Fruit fly (Drosophila melanogaster) whole organism, embryonic: ENCODE measurements around the gene Nxf3.

ENCODE experiments used
- Ada2b ChIP-seq: fragments of 200-800 bp; sonication (Bioruptor generic); IDR thresholded peaks from 2 replicates; pipeline ENCODE4 v1.3.6; 2022; ENCODE audit warnings: missing biosample characterization, missing genetic modification characterization
- Atf-2 ChIP-seq: fragments of 200-800 bp; sonication (Bioruptor generic); optimal IDR thresholded peaks from 2 replicates; lab custom pipeline; 2016; ENCODE audit warnings: missing biosample characterization, missing genetic modification characterization
- Blimp-1 ChIP-seq: fragments of 200-800 bp; sonication (Bioruptor generic); optimal IDR thresholded peaks from 3 replicates; lab custom pipeline; 2018; ENCODE audit warnings: missing biosample characterization, missing genetic modification characterization, mild to moderate bottlenecking, moderate library complexity, missing genetic modification reagents
- C15 ChIP-seq: fragments of 200-800 bp; sonication (Bioruptor generic); IDR thresholded peaks from 3 replicates; pipeline ENCODE4 v1.3.6; 2022; ENCODE audit warnings: missing biosample characterization, missing genetic modification characterization
- CG13894 ChIP-seq: fragments of 200-800 bp; sonication (Bioruptor generic); optimal IDR thresholded peaks from 3 replicates; lab custom pipeline; 2018; ENCODE audit warnings: missing biosample characterization, mild to moderate bottlenecking, missing genetic modification characterization, moderate library complexity
- CG14710 ChIP-seq: fragments of 200-800 bp; sonication (Bioruptor generic); optimal IDR thresholded peaks from 3 replicates; lab custom pipeline; 2019; ENCODE audit warnings: missing biosample characterization, mild to moderate bottlenecking, missing genetic modification characterization, moderate library complexity
- CG16813 ChIP-seq: fragments of 200-800 bp; sonication (Bioruptor generic); IDR thresholded peaks from 3 replicates; pipeline ENCODE4 v1.3.6; 2022; ENCODE audit warnings: missing biosample characterization, missing genetic modification characterization; ENCODE audit not compliant: partially characterized antibody
- CG17361 ChIP-seq: fragments of 200-800 bp; sonication (Bioruptor generic); IDR thresholded peaks from 3 replicates; pipeline ENCODE4 v1.3.6; 2022; ENCODE audit warnings: missing biosample characterization, missing genetic modification characterization
- CG18619 ChIP-seq: fragments of 200-800 bp; sonication (Bioruptor generic); optimal IDR thresholded peaks from 3 replicates; lab custom pipeline; 2017; ENCODE audit warnings: missing biosample characterization, mild to moderate bottlenecking, missing genetic modification characterization
- CG33557 ChIP-seq: fragments of 200-800 bp; sonication (Bioruptor generic); optimal IDR thresholded peaks from 2 replicates; lab custom pipeline; 2019; ENCODE audit warnings: missing biosample characterization, mild to moderate bottlenecking, missing genetic modification characterization, moderate library complexity
- CG34224 ChIP-seq: fragments of 200-800 bp; sonication (Bioruptor generic); IDR thresholded peaks from 3 replicates; pipeline ENCODE4 v1.3.6; 2022; ENCODE audit warnings: missing biosample characterization, missing genetic modification characterization; ENCODE audit not compliant: partially characterized antibody
- CG34422 ChIP-seq: fragments of 200-800 bp; sonication (Bioruptor generic); IDR thresholded peaks from 3 replicates; pipeline ENCODE4 v1.3.6; 2022; ENCODE audit warnings: missing biosample characterization, missing genetic modification characterization
- CG4360 ChIP-seq: fragments of 200-800 bp; sonication (Bioruptor generic); IDR thresholded peaks from 2 replicates; pipeline ENCODE4 v1.3.6; 2022; ENCODE audit warnings: missing biosample characterization, missing genetic modification characterization
- CG4730 ChIP-seq: fragments of 200-800 bp; sonication (Bioruptor generic); IDR thresholded peaks from 2 replicates; pipeline ENCODE4 v1.3.6; 2022; ENCODE audit warnings: missing biosample characterization, missing genetic modification characterization
- CG4820 ChIP-seq: fragments of 200-800 bp; sonication (Bioruptor generic); optimal IDR thresholded peaks from 3 replicates; lab custom pipeline; 2016; ENCODE audit warnings: missing biosample characterization, missing genetic modification characterization
- CG7928 ChIP-seq: fragments of 200-800 bp; sonication (Bioruptor generic); optimal IDR thresholded peaks from 2 replicates; lab custom pipeline; 2017; ENCODE audit warnings: missing biosample characterization, mild to moderate bottlenecking, missing genetic modification characterization
- CG8388 ChIP-seq: fragments of 200-800 bp; sonication (Bioruptor generic); optimal IDR thresholded peaks from 2 replicates; lab custom pipeline; 2019; ENCODE audit warnings: missing biosample characterization, mild to moderate bottlenecking, missing genetic modification characterization, moderate library complexity
- CG9215 ChIP-seq: fragments of 200-800 bp; sonication (Bioruptor generic); IDR thresholded peaks from 2 replicates; pipeline ENCODE4 v1.3.6; 2022; ENCODE audit warnings: missing biosample characterization, missing genetic modification characterization
- Camta ChIP-seq: fragments of 200-800 bp; sonication (Bioruptor generic); optimal IDR thresholded peaks from 2 replicates; lab custom pipeline; 2016; ENCODE audit warnings: missing biosample characterization, missing genetic modification characterization
- Med ChIP-seq: fragments of 200-800 bp; sonication (Bioruptor generic); peaks from one replicate; lab custom pipeline; 2016; ENCODE audit warnings: missing biosample characterization, missing genetic modification characterization, mild to moderate bottlenecking, inconsistent platforms, moderate library complexity
- NC2α ChIP-seq: fragments of 200-800 bp; sonication (Bioruptor generic); optimal IDR thresholded peaks from 2 replicates; lab custom pipeline; 2016; ENCODE audit warnings: missing biosample characterization, missing genetic modification characterization
- NFAT ChIP-seq: fragments of 200-800 bp; sonication (Bioruptor generic); IDR thresholded peaks from 2 replicates; pipeline ENCODE4 v1.3.6; 2022; ENCODE audit warnings: missing biosample characterization, missing genetic modification characterization
- Ravus ChIP-seq: fragments of 200-800 bp; sonication (Bioruptor generic); IDR thresholded peaks from 2 replicates; pipeline ENCODE4 v1.3.6; 2022; ENCODE audit warnings: missing biosample characterization, missing genetic modification characterization
- Rx ChIP-seq: fragments of 200-800 bp; sonication (Bioruptor generic); IDR thresholded peaks from 2 replicates; pipeline ENCODE4 v1.3.6; 2022; ENCODE audit warnings: missing biosample characterization, missing genetic modification characterization
- Scr ChIP-seq: fragments of 200-800 bp; sonication (Bioruptor generic); IDR thresholded peaks from 2 replicates; pipeline ENCODE4 v1.3.6; 2022; ENCODE audit warnings: missing biosample characterization, missing genetic modification characterization; ENCODE audit not compliant: partially characterized antibody
- Sry-β ChIP-seq: fragments of 200-800 bp; sonication (Bioruptor generic); optimal IDR thresholded peaks from 2 replicates; lab custom pipeline; 2018; ENCODE audit warnings: missing biosample characterization, mild to moderate bottlenecking, missing genetic modification characterization, moderate library complexity
- Sry-δ ChIP-seq: fragments of 200-800 bp; sonication (Bioruptor generic); optimal IDR thresholded peaks from 2 replicates; lab custom pipeline; 2016; ENCODE audit warnings: missing biosample characterization, missing genetic modification characterization
- Vsx1 ChIP-seq: fragments of 200-800 bp; sonication (Bioruptor generic); optimal IDR thresholded peaks from 2 replicates; lab custom pipeline; 2017; ENCODE audit warnings: missing biosample characterization, mild to moderate bottlenecking, missing genetic modification characterization, missing genetic modification reagents
- aop ChIP-seq: fragments of 200-800 bp; sonication (Bioruptor generic); IDR thresholded peaks from 2 replicates; pipeline ENCODE4 v1.3.6; 2022; ENCODE audit warnings: missing biosample characterization, missing genetic modification characterization
- corto ChIP-seq: fragments of 200-800 bp; sonication (Bioruptor generic); optimal IDR thresholded peaks from 2 replicates; lab custom pipeline; 2016; ENCODE audit warnings: missing biosample characterization, mild to moderate bottlenecking, missing genetic modification characterization, moderate library complexity
- dm ChIP-seq: fragments of 200-800 bp; sonication (Bioruptor generic); optimal IDR thresholded peaks from 3 replicates; lab custom pipeline; 2016; ENCODE audit warnings: missing biosample characterization, missing genetic modification characterization
- dmrt99B ChIP-seq: fragments of 200-800 bp; sonication (Bioruptor generic); optimal IDR thresholded peaks from 2 replicates; lab custom pipeline; 2018; ENCODE audit warnings: missing biosample characterization, mild to moderate bottlenecking, missing genetic modification characterization, moderate library complexity
- ftz-f1 ChIP-seq: fragments of 200-800 bp; sonication (Bioruptor generic); optimal IDR thresholded peaks from 2 replicates; lab custom pipeline; 2016; ENCODE audit warnings: missing biosample characterization, missing genetic modification characterization
- gro ChIP-seq: fragments of 200-800 bp; sonication (Bioruptor generic); optimal IDR thresholded peaks from 2 replicates; lab custom pipeline; 2016; ENCODE audit warnings: missing biosample characterization, missing genetic modification characterization
- gt ChIP-seq: fragments of 200-800 bp; sonication (Bioruptor generic); IDR thresholded peaks from 2 replicates; pipeline ENCODE4 v1.3.6; 2022; ENCODE audit warnings: missing biosample characterization, missing genetic modification characterization
- kah ChIP-seq: fragments of 200-800 bp; sonication (Bioruptor generic); optimal IDR thresholded peaks from 2 replicates; lab custom pipeline; 2018; ENCODE audit warnings: missing biosample characterization, mild to moderate bottlenecking, missing genetic modification characterization
- pb ChIP-seq: fragments of 200-800 bp; sonication (Bioruptor generic); optimal IDR thresholded peaks from 3 replicates; lab custom pipeline; 2016; ENCODE audit warnings: missing biosample characterization, missing genetic modification characterization
- pita ChIP-seq: fragments of 200-800 bp; sonication (Bioruptor generic); optimal IDR thresholded peaks from 2 replicates; lab custom pipeline; 2017; ENCODE audit warnings: missing biosample characterization, mild to moderate bottlenecking, missing genetic modification characterization
- pnt ChIP-seq: fragments of 200-800 bp; sonication (Bioruptor generic); optimal IDR thresholded peaks from 3 replicates; lab custom pipeline; 2016; ENCODE audit warnings: missing biosample characterization, missing genetic modification characterization
- pzg ChIP-seq: fragments of 200-800 bp; sonication (Bioruptor generic); optimal IDR thresholded peaks from 3 replicates; lab custom pipeline; 2018; ENCODE audit warnings: missing biosample characterization, mild to moderate bottlenecking, missing genetic modification characterization, moderate library complexity
- ro ChIP-seq: fragments of 200-800 bp; sonication (Bioruptor generic); IDR thresholded peaks from 2 replicates; pipeline ENCODE4 v1.3.6; 2022; ENCODE audit warnings: missing biosample characterization, missing genetic modification characterization
- seq ChIP-seq: fragments of 200-800 bp; sonication (Bioruptor generic); IDR thresholded peaks from 2 replicates; pipeline ENCODE4 v1.3.6; 2022; ENCODE audit warnings: missing biosample characterization, missing genetic modification characterization
- sr ChIP-seq: fragments of 200-800 bp; sonication (Bioruptor generic); IDR thresholded peaks from 3 replicates; pipeline ENCODE4 v1.3.6; 2022; ENCODE audit warnings: missing biosample characterization, missing genetic modification characterization
- stc ChIP-seq: fragments of 200-800 bp; sonication (Bioruptor generic); IDR thresholded peaks from 2 replicates; pipeline ENCODE4 v1.3.6; 2022; ENCODE audit warnings: missing biosample characterization, missing genetic modification characterization
- stwl ChIP-seq: fragments of 200-800 bp; sonication (Bioruptor generic); optimal IDR thresholded peaks from 3 replicates; lab custom pipeline; 2018; ENCODE audit warnings: missing biosample characterization, mild to moderate bottlenecking, missing genetic modification characterization, moderate library complexity
- tio ChIP-seq: fragments of 200-800 bp; sonication (Bioruptor generic); optimal IDR thresholded peaks from 2 replicates; lab custom pipeline; 2017; ENCODE audit warnings: missing biosample characterization, missing genetic modification characterization, inconsistent platforms
- tna ChIP-seq: fragments of 200-800 bp; sonication (Bioruptor generic); IDR thresholded peaks from 2 replicates; pipeline ENCODE4 v1.3.6; 2022; ENCODE audit warnings: missing biosample characterization, missing genetic modification characterization; ENCODE audit not compliant: partially characterized antibody
- tx ChIP-seq: fragments of 200-800 bp; sonication (Bioruptor generic); optimal IDR thresholded peaks from 2 replicates; lab custom pipeline; 2016; ENCODE audit warnings: missing biosample characterization, missing genetic modification characterization
- unc-4 ChIP-seq: fragments of 200-800 bp; sonication (Bioruptor generic); IDR thresholded peaks from 2 replicates; pipeline ENCODE4 v1.3.6; 2022; ENCODE audit warnings: missing biosample characterization, missing genetic modification characterization; ENCODE audit not compliant: partially characterized antibody
- yki ChIP-seq: fragments of >200 bp; optimal IDR thresholded peaks from 3 replicates; lab custom pipeline; 2018

Gene Nxf3

dm6 chr3L:13938470-13939150 lies 26.4 kb upstream of the Nxf3 start (continued):
- TF ChIP-seq tna (GFP tag; lab: Robert Waterston, UW) (no peak), pzg (GFP tag; lab: Kevin White, UChicago) (no peak), CG7928 (GFP tag; lab: Kevin White, UChicago) (peak; percentile 72), CG34422 (peak; percentile 56; the same call in 1 of the 3 replicates), CG16813 (GFP tag; lab: Robert Waterston, UW) (no peak), Ravus (GFP tag; lab: Robert Waterston, UW) (no peak; the same call in 1 of the 2 replicates), Sry-δ (peak; percentile 56), seq (GFP tag; lab: Robert Waterston, UW) (peak; percentile 66), NC2α (GFP tag; lab: Kevin White, UChicago) (peak; percentile 72), pita (no peak), kah (GFP tag; lab: Kevin White, UChicago) (peak; percentile 79), gro (GFP tag; lab: Kevin White, UChicago) (peak; percentile 92), tio (peak; percentile 95), ftz-f1 (no peak), sr (no peak), CG4360 (no peak), Camta (peak; percentile 90), CG34224 (GFP tag; lab: Robert Waterston, UW) (no peak), Sry-β (peak; percentile 12), NFAT (GFP tag; lab: Robert Waterston, UW) (peak; percentile 40), C15 (GFP tag; lab: Robert Waterston, UW) (no peak), CG14710 (tag; lab: Kevin White, UChicago) (peak; percentile 88), Ada2b (GFP tag; lab: Robert Waterston, UW) (peak; percentile 51), CG8388 (GFP tag; lab: Kevin White, UChicago) (peak; percentile 73), Scr (no peak), aop (GFP tag; lab: Robert Waterston, UW) (no peak), pnt (peak; percentile 80), CG9215 (GFP tag; lab: Robert Waterston, UW) (peak; percentile 76), corto (GFP tag; lab: Kevin White, UChicago) (no peak), stwl (no peak), CG33557 (GFP tag; lab: Kevin White, UChicago) (peak; percentile 85), CG17361 (GFP tag; lab: Robert Waterston, UW) (peak; percentile 97), dm (GFP tag; lab: Kevin White, UChicago) (peak; percentile 77), ro (GFP tag; lab: Robert Waterston, UW) (no peak; the same call in 1 of the 2 replicates), stc (GFP tag; lab: Robert Waterston, UW) (peak; percentile 68), dmrt99B (tag; lab: Kevin White, UChicago) (peak; percentile 94), pb (GFP tag; lab: Kevin White, UChicago) (peak; percentile 85), tx (GFP tag; lab: Kevin White, UChicago) (peak; percentile 89), Rx (GFP tag; lab: Robert Waterston, UW) (peak; percentile 72), CG4820 (GFP tag; lab: Kevin White, UChicago) (peak; percentile 85), yki (lab: Kevin White, UChicago) (no peak), Atf-2 (GFP tag; lab: Kevin White, UChicago) (peak; percentile 91), CG4730 (GFP tag; lab: Robert Waterston, UW) (peak; percentile 57; the same call in 1 of the 2 replicates), Blimp-1 (GFP tag; lab: Kevin White, UChicago) (peak; percentile 77), CG13894 (no peak), unc-4 (GFP tag; lab: Robert Waterston, UW) (no peak), Vsx1 (GFP tag; lab: Kevin White, UChicago) (peak; percentile 58), CG18619 (peak; percentile 92), Med (GFP tag; lab: Kevin White, UChicago) (peak; percentile 95), gt (GFP tag; lab: Robert Waterston, UW) (no peak)
